Fruit fly (Drosophila melanogaster) whole organism, embryonic: ENCODE data around the gene Usp30.

ENCODE experiments used
- Bdp1 ChIP-seq: fragments of 200-800 bp; sonication (Bioruptor generic); optimal IDR thresholded peaks from 3 replicates; lab custom pipeline; 2016; ENCODE audit warnings: missing biosample characterization, missing genetic modification characterization
- CG10321 ChIP-seq: fragments of 200-800 bp; sonication (Bioruptor generic); IDR thresholded peaks from 2 replicates; pipeline ENCODE4 v1.3.6; 2022; ENCODE audit warnings: missing biosample characterization, missing genetic modification characterization
- CG10959 ChIP-seq: fragments of 200-800 bp; sonication (Bioruptor generic); IDR thresholded peaks from 2 replicates; pipeline ENCODE4 v1.3.6; 2022; ENCODE audit warnings: missing biosample characterization, missing genetic modification characterization
- CG11723 ChIP-seq: fragments of 200-800 bp; sonication (Bioruptor generic); optimal IDR thresholded peaks from 2 replicates; lab custom pipeline; 2017; ENCODE audit warnings: missing biosample characterization, mild to moderate bottlenecking, missing genetic modification characterization
- CG13775 ChIP-seq: fragments of 200-800 bp; sonication (Bioruptor generic); optimal IDR thresholded peaks from 3 replicates; lab custom pipeline; 2017; ENCODE audit warnings: missing biosample characterization, mild to moderate bottlenecking, missing genetic modification characterization
- CG1603 ChIP-seq: fragments of 200-800 bp; sonication (Bioruptor generic); optimal IDR thresholded peaks from 2 replicates; lab custom pipeline; 2019; ENCODE audit warnings: missing biosample characterization, mild to moderate bottlenecking, missing genetic modification characterization, moderate library complexity
- CG1647 ChIP-seq: fragments of 200-800 bp; sonication (Bioruptor generic); optimal IDR thresholded peaks from 3 replicates; lab custom pipeline; 2016; ENCODE audit warnings: missing biosample characterization, missing genetic modification characterization
- CG17328 ChIP-seq: fragments of 200-800 bp; sonication (Bioruptor generic); IDR thresholded peaks from 2 replicates; pipeline ENCODE4 v1.3.6; 2022; ENCODE audit warnings: missing biosample characterization, missing genetic modification characterization
- CG18476 ChIP-seq: fragments of 200-800 bp; sonication (Bioruptor generic); optimal IDR thresholded peaks from 2 replicates; lab custom pipeline; 2016; ENCODE audit warnings: missing biosample characterization, mild to moderate bottlenecking, missing genetic modification characterization
- CG18764 ChIP-seq: fragments of 200-800 bp; sonication (Bioruptor generic); optimal IDR thresholded peaks from 3 replicates; lab custom pipeline; 2016; ENCODE audit warnings: missing biosample characterization, missing genetic modification characterization
- CG31224 ChIP-seq: fragments of 200-800 bp; sonication (Bioruptor generic); IDR thresholded peaks from 2 replicates; pipeline ENCODE4 v1.3.6; 2022; ENCODE audit warnings: missing biosample characterization, missing genetic modification characterization
- CG34376 ChIP-seq: fragments of 200-800 bp; sonication (Bioruptor generic); optimal IDR thresholded peaks from 2 replicates; lab custom pipeline; 2018; ENCODE audit warnings: missing biosample characterization, mild to moderate bottlenecking, missing genetic modification characterization
- CG3726 ChIP-seq: fragments of 200-800 bp; sonication (Bioruptor generic); IDR thresholded peaks from 3 replicates; pipeline ENCODE4, ENCODE4 v1.3.6; 2022; ENCODE audit warnings: missing biosample characterization, missing genetic modification characterization
- CG7745 ChIP-seq: fragments of 200-800 bp; sonication (Bioruptor generic); optimal IDR thresholded peaks from 2 replicates; lab custom pipeline; 2018; ENCODE audit warnings: missing biosample characterization, mild to moderate bottlenecking, missing genetic modification characterization, moderate library complexity
- CG8089 ChIP-seq: fragments of 200-800 bp; sonication (Bioruptor generic); optimal IDR thresholded peaks from 3 replicates; lab custom pipeline; 2016; ENCODE audit warnings: missing biosample characterization, missing genetic modification characterization
- CG9215 ChIP-seq: fragments of 200-800 bp; sonication (Bioruptor generic); IDR thresholded peaks from 2 replicates; pipeline ENCODE4 v1.3.6; 2022; ENCODE audit warnings: missing biosample characterization, missing genetic modification characterization
- CHES-1-like ChIP-seq: fragments of 200-800 bp; sonication (Bioruptor generic); optimal IDR thresholded peaks from 2 replicates; lab custom pipeline; 2016; ENCODE audit warnings: missing biosample characterization, missing genetic modification characterization
- CoRest ChIP-seq: fragments of 200-800 bp; sonication (Bioruptor generic); optimal IDR thresholded peaks from 3 replicates; lab custom pipeline; 2018; ENCODE audit warnings: missing biosample characterization, mild to moderate bottlenecking, missing genetic modification characterization, moderate library complexity
- D19A ChIP-seq: fragments of 200-800 bp; optimal IDR thresholded peaks from 3 replicates; lab custom pipeline; 2019; ENCODE audit warnings: missing biosample characterization, mild to moderate bottlenecking, missing genetic modification characterization, moderate library complexity
- Dek ChIP-seq: fragments of 200-800 bp; sonication (Bioruptor generic); optimal IDR thresholded peaks from 3 replicates; lab custom pipeline; 2019; ENCODE audit warnings: missing biosample characterization, mild to moderate bottlenecking, missing genetic modification characterization, moderate library complexity
- Dip2 ChIP-seq: fragments of 200-800 bp; sonication (Bioruptor generic); IDR thresholded peaks from 2 replicates; pipeline ENCODE4 v1.3.6; 2022; ENCODE audit warnings: missing biosample characterization, missing genetic modification characterization
- Dref ChIP-seq: fragments of 200-800 bp; sonication (Bioruptor generic); IDR thresholded peaks from 2 replicates; pipeline ENCODE4 v1.3.6; 2022; ENCODE audit warnings: missing biosample characterization, missing genetic modification characterization
- Fer1 ChIP-seq: fragments of 200-800 bp; sonication (Bioruptor generic); optimal IDR thresholded peaks from 2 replicates; lab custom pipeline; 2017; ENCODE audit warnings: missing biosample characterization, mild to moderate bottlenecking, missing genetic modification characterization
- H15 ChIP-seq: fragments of 200-800 bp; sonication (Bioruptor generic); IDR thresholded peaks from 3 replicates; pipeline ENCODE4 v1.3.6; 2022; ENCODE audit warnings: missing biosample characterization, missing genetic modification characterization
- Six4 ChIP-seq: fragments of 200-800 bp; sonication (Bioruptor generic); optimal IDR thresholded peaks from 2 replicates; lab custom pipeline; 2016; ENCODE audit warnings: missing biosample characterization, missing genetic modification characterization
- Vsx1 ChIP-seq: fragments of 200-800 bp; sonication (Bioruptor generic); optimal IDR thresholded peaks from 2 replicates; lab custom pipeline; 2017; ENCODE audit warnings: missing biosample characterization, mild to moderate bottlenecking, missing genetic modification characterization, missing genetic modification reagents
- Xrp1 ChIP-seq: fragments of 200-800 bp; sonication (Bioruptor generic); IDR thresholded peaks from 2 replicates; pipeline ENCODE4 v1.3.6; 2022; ENCODE audit warnings: missing biosample characterization, missing genetic modification characterization
- YL-1 ChIP-seq: fragments of 200-800 bp; sonication (Bioruptor generic); optimal IDR thresholded peaks from 3 replicates; lab custom pipeline; 2017; ENCODE audit warnings: missing biosample characterization, mild to moderate bottlenecking, missing genetic modification characterization
- al ChIP-seq: fragments of 200-800 bp; sonication (Bioruptor generic); IDR thresholded peaks from 2 replicates; pipeline ENCODE4 v1.3.6; 2022; ENCODE audit warnings: missing biosample characterization, missing genetic modification characterization
- amos ChIP-seq: fragments of 200-800 bp; sonication (Bioruptor generic); IDR thresholded peaks from 2 replicates; pipeline ENCODE4 v1.3.6; 2022; ENCODE audit warnings: missing biosample characterization, missing genetic modification characterization; ENCODE audit not compliant: partially characterized antibody
- ap ChIP-seq: fragments of 200-800 bp; sonication (Bioruptor generic); IDR thresholded peaks from 2 replicates; pipeline ENCODE4 v1.3.6; 2022; ENCODE audit warnings: missing biosample characterization, missing genetic modification characterization
- chinmo ChIP-seq: fragments of 200-800 bp; sonication (Bioruptor generic); IDR thresholded peaks from 4 replicates; pipeline ENCODE4 v1.3.6; 2022; ENCODE audit warnings: missing biosample characterization, missing genetic modification characterization; ENCODE audit not compliant: partially characterized antibody
- crol ChIP-seq: fragments of 200-800 bp; sonication (Bioruptor generic); IDR thresholded peaks from 2 replicates; pipeline ENCODE4 v1.3.6; 2022; ENCODE audit warnings: missing biosample characterization, missing genetic modification characterization
- dm ChIP-seq: fragments of 200-800 bp; sonication (Bioruptor generic); optimal IDR thresholded peaks from 3 replicates; lab custom pipeline; 2016; ENCODE audit warnings: missing biosample characterization, missing genetic modification characterization
- eyg ChIP-seq: fragments of 200-800 bp; sonication (Bioruptor generic); optimal IDR thresholded peaks from 3 replicates; lab custom pipeline; 2016; ENCODE audit warnings: missing biosample characterization, missing genetic modification characterization
- gem ChIP-seq: fragments of 200-800 bp; sonication (Bioruptor generic); optimal IDR thresholded peaks from 2 replicates; lab custom pipeline; 2019; ENCODE audit warnings: missing biosample characterization, mild to moderate bottlenecking, missing genetic modification characterization, moderate library complexity
- gsb-n ChIP-seq: fragments of 200-800 bp; sonication (Bioruptor generic); optimal IDR thresholded peaks from 3 replicates; lab custom pipeline; 2018; ENCODE audit warnings: missing biosample characterization, mild to moderate bottlenecking, missing genetic modification characterization
- ind ChIP-seq: fragments of 200-800 bp; sonication (Bioruptor generic); optimal IDR thresholded peaks from 3 replicates; lab custom pipeline; 2016; ENCODE audit warnings: missing biosample characterization, missing genetic modification characterization
- mirr ChIP-seq: fragments of 200-800 bp; sonication (Bioruptor generic); optimal IDR thresholded peaks from 3 replicates; lab custom pipeline; 2018; ENCODE audit warnings: missing biosample characterization, mild to moderate bottlenecking, missing genetic modification characterization
- nerfin-2 ChIP-seq: fragments of 200-800 bp; sonication (Bioruptor generic); IDR thresholded peaks from 2 replicates; pipeline ENCODE4 v1.3.6; 2022; ENCODE audit warnings: missing biosample characterization, missing genetic modification characterization; ENCODE audit not compliant: partially characterized antibody
- oc ChIP-seq: fragments of 200-800 bp; sonication (Bioruptor generic); optimal IDR thresholded peaks from 2 replicates; lab custom pipeline; 2018; ENCODE audit warnings: missing biosample characterization, mild to moderate bottlenecking, missing genetic modification characterization, moderate library complexity
- tgo ChIP-seq: fragments of 200-800 bp; sonication (Bioruptor generic); IDR thresholded peaks from 3 replicates; pipeline ENCODE4 v1.3.6; 2022; ENCODE audit warnings: missing biosample characterization, missing genetic modification characterization
- tll ChIP-seq, 2 experiments: fragments of 200-800 bp in 1 of 2; fragments of >200 bp in 1 of 2; sonication (Bioruptor generic) in 1 of 2; optimal IDR thresholded peaks; 2 replicates each; lab custom pipeline; 2017 to 2019; ENCODE audit warnings: missing biosample characterization in 2 of 2, missing genetic modification characterization in 2 of 2, mild to moderate bottlenecking in 1 of 2, moderate library complexity in 1 of 2
- wor ChIP-seq: fragments of 200-800 bp; sonication (Bioruptor generic); IDR thresholded peaks from 2 replicates; pipeline ENCODE4 v1.3.6; 2022; ENCODE audit warnings: missing biosample characterization, missing genetic modification characterization
- zfh1 ChIP-seq: fragments of 200-800 bp; sonication (Bioruptor generic); IDR thresholded peaks from 3 replicates; pipeline ENCODE4 v1.3.6; 2022; ENCODE audit warnings: missing biosample characterization, missing genetic modification characterization
- zfh2 ChIP-seq: fragments of 200-800 bp; sonication (Bioruptor generic); optimal IDR thresholded peaks from 2 replicates; lab custom pipeline; 2016; ENCODE audit warnings: missing biosample characterization, missing genetic modification characterization

The Usp30 gene

dm6 chrX:5915752-5916493, 36.3 kb upstream of the Usp30 start (continued):
- TF ChIP-seq CHES-1-like (GFP tag; lab: Kevin White, UChicago): no peak
- TF ChIP-seq mirr (GFP tag; lab: Kevin White, UChicago): no peak
- no peak for TF ChIP-seq ind
- no peak for TF ChIP-seq CG31224 (GFP tag; lab: Robert Waterston, UW)
- TF ChIP-seq Six4 (GFP tag; lab: Kevin White, UChicago): no peak
- no peak for TF ChIP-seq CG18764 (GFP tag; lab: Kevin White, UChicago)
- no peak for TF ChIP-seq eyg (GFP tag; lab: Kevin White, UChicago)
- TF ChIP-seq oc (tag; lab: Kevin White, UChicago): no peak
- TF ChIP-seq CG8089: peak; percentile 7
- TF ChIP-seq H15 (GFP tag; lab: Robert Waterston, UW): no peak
- peak; percentile 63; the same call in 1 of the 2 replicates for TF ChIP-seq amos (GFP tag; lab: Robert Waterston, UW)
- peak; percentile 72 for TF ChIP-seq Vsx1
- TF ChIP-seq Dip2 (GFP tag; lab: Robert Waterston, UW): no peak
- no peak for TF ChIP-seq CG10959 (GFP tag; lab: Robert Waterston, UW)
- 0 out of 2 replicates have a peak, but pooled peaks have one; percentile 32 for TF ChIP-seq Dref
- TF ChIP-seq D19A (tag; lab: Kevin White, UChicago): peak; percentile 71
- TF ChIP-seq Fer1 (GFP tag; lab: Kevin White, UChicago): peak; percentile 26
- TF ChIP-seq wor: no peak
- no peak for TF ChIP-seq CG9215
- TF ChIP-seq gsb-n (tag; lab: Kevin White, UChicago): no peak
- TF ChIP-seq crol: peak; percentile 69
- no peak for TF ChIP-seq Xrp1 (GFP tag; lab: Robert Waterston, UW)
- no peak for TF ChIP-seq zfh2 (GFP tag; lab: Kevin White, UChicago)
- TF ChIP-seq CG11723 (GFP tag; lab: Kevin White, UChicago): no peak
- TF ChIP-seq CG18476 (GFP tag; lab: Kevin White, UChicago): no peak
- TF ChIP-seq CG17328 (GFP tag; lab: Robert Waterston, UW): no peak
- no peak for TF ChIP-seq tgo (GFP tag; lab: Robert Waterston, UW)
- no peak for TF ChIP-seq tll (GFP tag; optimal IDR thresholded peaks at IDR 0.05; lab: Kevin White, UChicago)
- TF ChIP-seq al: no peak
- no peak for TF ChIP-seq YL-1 (GFP tag; lab: Kevin White, UChicago)
- 0 out of 4 replicates have a peak, but pooled peaks have one; percentile 18 for TF ChIP-seq chinmo (GFP tag; lab: Robert Waterston, UW)
- no peak for TF ChIP-seq CG7745 (tag; lab: Kevin White, UChicago)
- no peak for TF ChIP-seq CG13775
- TF ChIP-seq CoRest: no peak
- TF ChIP-seq nerfin-2 (GFP tag; lab: Robert Waterston, UW): 0 out of 2 replicates have a peak, but pooled peaks have one; percentile 24
- TF ChIP-seq Dek: peak; percentile 7
- TF ChIP-seq CG1647 (GFP tag; lab: Kevin White, UChicago): no peak
- TF ChIP-seq CG1603 (tag; lab: Kevin White, UChicago): no peak
- no peak for TF ChIP-seq gem (tag; lab: Kevin White, UChicago)
- 0 out of 3 replicates have a peak, but pooled peaks have one; percentile 17 for TF ChIP-seq zfh1 (GFP tag; lab: Robert Waterston, UW)
- TF ChIP-seq CG34376 (GFP tag; lab: Kevin White, UChicago): no peak
- TF ChIP-seq CG3726 (GFP tag; lab: Robert Waterston, UW): 0 out of 3 replicates have a peak, but pooled peaks have one; percentile 5
- TF ChIP-seq ap (GFP tag; lab: Robert Waterston, UW): no peak
- no peak for TF ChIP-seq dm (GFP tag; lab: Kevin White, UChicago)
- no peak for TF ChIP-seq Bdp1
- TF ChIP-seq CG10321: no peak
